Worm (Caenorhabditis elegans) whole organism, mixed stage, embryonic: ENCODE data around the gene B0244.6.

Experiments used
- elt-3 ChIP-seq: fragments of 150-350 bp; optimal IDR thresholded peaks from 2 replicates; lab custom pipeline; 2014; ENCODE audit warnings: missing biosample characterization, missing genetic modification characterization
- lin-13 ChIP-seq: fragments of 150-350 bp; optimal IDR thresholded peaks from 2 replicates; lab custom pipeline; 2014; ENCODE audit warnings: missing biosample characterization, missing genetic modification characterization
- lsy-2 ChIP-seq: fragments of 150-350 bp; optimal IDR thresholded peaks from 2 replicates; lab custom pipeline; 2014; ENCODE audit warnings: missing biosample characterization, missing genetic modification characterization
- nhr-76 ChIP-seq: sonication (generic microtip); optimal IDR thresholded peaks from 2 replicates; lab custom pipeline; 2017; ENCODE audit warnings: missing biosample characterization, missing genetic modification characterization
- pha-4 ChIP-seq: fragments of 150-350 bp; optimal IDR thresholded peaks from 2 replicates; lab custom pipeline; 2018; ENCODE audit warnings: missing biosample characterization, missing genetic modification reagents, missing genetic modification characterization
- snpc-4 ChIP-seq: fragments of 150-350 bp; optimal IDR thresholded peaks from 2 replicates; lab custom pipeline; 2014; ENCODE audit warnings: missing biosample characterization, missing genetic modification characterization
- unc-62 ChIP-seq: fragments of 150-350 bp; optimal IDR thresholded peaks from 2 replicates; lab custom pipeline; 2014; ENCODE audit warnings: missing biosample characterization, missing genetic modification reagents, missing genetic modification characterization
- ztf-11 ChIP-seq: fragments of 150-350 bp; optimal IDR thresholded peaks from 2 replicates; lab custom pipeline; 2014; ENCODE audit warnings: missing biosample characterization, missing genetic modification characterization

DNA sequence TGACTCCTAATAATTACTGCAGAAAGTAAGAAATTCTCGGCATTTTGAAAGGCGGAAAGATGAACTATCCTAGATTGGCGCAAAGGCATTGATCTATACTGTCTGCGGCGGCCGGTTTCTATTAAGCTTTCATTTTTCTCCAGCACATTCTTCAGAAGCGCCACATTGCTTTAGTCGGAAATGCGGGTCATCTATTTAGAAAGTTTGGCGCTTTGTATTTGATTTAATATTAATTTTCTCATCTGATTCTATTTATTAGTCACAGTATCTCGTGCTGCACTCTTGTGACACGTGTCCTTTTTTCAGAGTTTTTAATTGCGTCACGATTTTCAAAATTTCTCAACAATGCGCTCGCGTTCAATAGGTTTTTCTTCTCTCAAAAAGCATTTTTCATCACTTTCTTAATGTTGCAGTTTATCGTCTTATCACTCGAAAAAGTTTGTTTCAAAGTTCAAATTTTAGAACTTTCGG, 22.8 kb upstream of the B0244.6 start:
- TF ChIP-seq pha-4 (no peak), ztf-11 (tag; lab: Kevin White, UChicago) (no peak), lin-13 (no peak), elt-3 (tag; lab: Kevin White, UChicago) (no peak), lsy-2 (tag; lab: Kevin White, UChicago) (no peak), nhr-76 (tag; lab: Kevin White, UChicago) (no peak), snpc-4 (tag; lab: Kevin White, UChicago) (no peak), unc-62 (GFP tag; lab: Kevin White, UChicago) (no peak)
